Fruit fly (Drosophila melanogaster) Kc167 (cell line): Measurements from ENCODE around the gene sick.

Experiments used
- Sin3A ChIP-seq: fragments of >200 bp; optimal IDR thresholded peaks from 2 replicates; lab custom pipeline; 2018; ENCODE audit warnings: missing external identifiers
- insv ChIP-seq: fragments of >200 bp; optimal IDR thresholded peaks from 3 replicates; lab custom pipeline; 2018; ENCODE audit warnings: missing external identifiers
- ttk ChIP-seq: sonication (Bioruptor generic); optimal IDR thresholded peaks from 2 replicates; lab custom pipeline; 2017; ENCODE audit warnings: missing external identifiers

- TF ChIP-seq ttk (lab: Kevin White, UChicago) (no peak), insv (lab: Kevin White, UChicago) (no peak), Sin3A (lab: Kevin White, UChicago) (no peak)
Observed at dm6 chr2L:19916982-19917381, 120.8 kb downstream of the sick start.
